Fruit fly (Drosophila melanogaster) S2 (cell line): ENCODE results near the gene Ets96B.

Experiments used
- CG8478 ChIP-seq: fragments of >200 bp; optimal IDR thresholded peaks from 2 replicates; lab custom pipeline; 2018
- CTCF ChIP-seq, 2 experiments: fragments of >200 bp; optimal IDR thresholded peaks; 2 replicates each; lab custom pipeline; 2018

The Ets96B gene

dm6 chr3R:24825548-24825947 lies 37.7 kb downstream of the Ets96B start, which contains the start of gene niki:
Gene niki, minus strand, starts transcription at chr3R:24825648.
- TF ChIP-seq CG8478 (lab: Kevin White, UChicago) (no peak), CTCF (optimal IDR thresholded peaks at IDR 0.05; lab: Kevin White, UChicago) (no peak)

- TF ChIP-seq CG8478 (lab: Kevin White, UChicago) = no peak
- no peak for TF ChIP-seq CTCF (optimal IDR thresholded peaks at IDR 0.05; lab: Kevin White, UChicago)
These were observed 40.4 kb downstream of the Ets96B start, which contains the start of gene RabX4 for dm6 chr3R:24828234-24828633. Gene RabX4, minus strand, starts transcription at chr3R:24828409.

- no peak for TF ChIP-seq CG8478 (lab: Kevin White, UChicago)
- TF ChIP-seq CTCF (optimal IDR thresholded peaks at IDR 0.05; lab: Kevin White, UChicago) = peak in 1 of 2 experiments; percentile 10
These were observed 42.1 kb downstream of the Ets96B start, which contains the start of the genes Kaz and CG43273 for dm6 chr3R:24829887-24830351. Gene Kaz, minus strand, starts transcription at chr3R:24829959. Gene CG43273, plus strand, starts transcription at chr3R:24830301.

- TF ChIP-seq CTCF (optimal IDR thresholded peaks at IDR 0.05; lab: Kevin White, UChicago) = no peak
- TF ChIP-seq CG8478 (lab: Kevin White, UChicago) = no peak
These were observed 45.8 kb downstream of the Ets96B start, which contains the start of gene sosie for dm6 chr3R:24833652-24834051. Gene sosie, plus strand, starts transcription at chr3R:24833952.

- TF ChIP-seq CG8478 (lab: Kevin White, UChicago) (no peak), CTCF (optimal IDR thresholded peaks at IDR 0.05; lab: Kevin White, UChicago) (no peak)
These were observed 53.2 kb downstream of the Ets96B start, which contains the start of gene CG33658 for dm6 chr3R:24841063-24841462. Gene CG33658, minus strand, starts transcription at chr3R:24841163.

- TF ChIP-seq CG8478 (lab: Kevin White, UChicago) (no peak), CTCF (optimal IDR thresholded peaks at IDR 0.05; lab: Kevin White, UChicago) (no peak)
These were observed 53.8 kb downstream of the Ets96B start, which contains the start of gene Esp for dm6 chr3R:24841635-24842034. Gene Esp, plus strand, starts transcription at chr3R:24841935.

dm6 chr3R:24845148-24845547 lies 57.3 kb downstream of the Ets96B start:
- no peak for TF ChIP-seq CG8478 (lab: Kevin White, UChicago)
- TF ChIP-seq CTCF (optimal IDR thresholded peaks at IDR 0.05; lab: Kevin White, UChicago) = no peak

dm6 chr3R:24845952-24846848 lies 58.3 kb downstream of the Ets96B start:
- TF ChIP-seq CTCF (optimal IDR thresholded peaks at IDR 0.05; lab: Kevin White, UChicago) = no peak
- no peak for TF ChIP-seq CG8478 (lab: Kevin White, UChicago)
